Worm (Caenorhabditis elegans): ENCODE data around the gene octr-1.

octr-1 gene

ce11 chrX:5599224-5599623, 11.8 kb downstream of the octr-1 start, which contains the start of gene sulp-2:
Gene sulp-2, minus strand, starts transcription at chrX:5599330.
- TF ChIP-seq hmbx-1 (tag; optimal IDR thresholded peaks at IDR 0.05) = no peak

ce11 chrX:5592517-5593183, 18.4 kb downstream of the octr-1 start, which contains the start of gene unc-97:
Gene unc-97, plus strand, starts transcription at chrX:5593133.
- no peak for TF ChIP-seq hmg-4 (GFP tag; optimal IDR thresholded peaks at IDR 0.05)
- TF ChIP-seq ceh-13 (GFP tag; optimal IDR thresholded peaks at IDR 0.05) = no peak
- TF ChIP-seq scrt-1 (GFP tag; IDR thresholded peaks at IDR 0.05) = no peak
- TF ChIP-seq B0310.2 (tag; optimal IDR thresholded peaks at IDR 0.05) = no peak
- no peak for TF ChIP-seq sea-1 (GFP tag; conservative IDR thresholded peaks at IDR 0.05)
- TF ChIP-seq ets-7 (tag; optimal IDR thresholded peaks at IDR 0.05) = no peak
- no peak for TF ChIP-seq F13C5.2 (tag; optimal IDR thresholded peaks at IDR 0.05)
- no peak for TF ChIP-seq flt-1 (GFP tag; IDR thresholded peaks at IDR 0.05)
- no peak for TF ChIP-seq ceh-36 (tag; optimal IDR thresholded peaks at IDR 0.05)
- no peak for TF ChIP-seq tbx-37 (GFP tag; conservative IDR thresholded peaks at IDR 0.05)
- TF ChIP-seq aly-1 (tag; optimal IDR thresholded peaks at IDR 0.05) = no peak
- TF ChIP-seq hmbx-1 (tag; optimal IDR thresholded peaks at IDR 0.05) = no peak
- no peak for TF ChIP-seq hnd-1 (tag; optimal IDR thresholded peaks at IDR 0.05)
- TF ChIP-seq tbx-11 (GFP tag; IDR thresholded peaks at IDR 0.05) = no peak
- no peak for TF ChIP-seq tra-4 (tag; optimal IDR thresholded peaks at IDR 0.05)
- TF ChIP-seq ama-1 (optimal IDR thresholded peaks at IDR 0.05) = no peak
- TF ChIP-seq pes-1 (GFP tag; IDR thresholded peaks at IDR 0.05) = no peak

ce11 chrX:5591830-5592229, 19.2 kb downstream of the octr-1 start:
- no peak for TF ChIP-seq ets-7 (tag; optimal IDR thresholded peaks at IDR 0.05)
- peak; percentile 83 for TF ChIP-seq hmg-4 (GFP tag; optimal IDR thresholded peaks at IDR 0.05)
- TF ChIP-seq flt-1 (GFP tag; IDR thresholded peaks at IDR 0.05) = 0 out of 2 replicates have a peak, but pooled peaks have one; percentile 14
- TF ChIP-seq F13C5.2 (tag; optimal IDR thresholded peaks at IDR 0.05) = peak; percentile 60
- TF ChIP-seq sea-1 (GFP tag; conservative IDR thresholded peaks at IDR 0.05) = 0 out of 2 replicates have a peak, but pooled peaks have one; percentile 36
- TF ChIP-seq ceh-36 (tag; optimal IDR thresholded peaks at IDR 0.05) = no peak
- TF ChIP-seq hmbx-1 (tag; optimal IDR thresholded peaks at IDR 0.05) = no peak
- no peak for TF ChIP-seq tbx-11 (GFP tag; IDR thresholded peaks at IDR 0.05)
- TF ChIP-seq tbx-37 (GFP tag; conservative IDR thresholded peaks at IDR 0.05) = no peak
- TF ChIP-seq tra-4 (tag; optimal IDR thresholded peaks at IDR 0.05) = no peak
- no peak for TF ChIP-seq ceh-13 (GFP tag; optimal IDR thresholded peaks at IDR 0.05)
- peak; percentile 10 for TF ChIP-seq aly-1 (tag; optimal IDR thresholded peaks at IDR 0.05)
- no peak for TF ChIP-seq ama-1 (optimal IDR thresholded peaks at IDR 0.05)
- TF ChIP-seq B0310.2 (tag; optimal IDR thresholded peaks at IDR 0.05) = no peak
- no peak for TF ChIP-seq pes-1 (GFP tag; IDR thresholded peaks at IDR 0.05)

ce11 chrX:5579714-5580265, 31.3 kb downstream of the octr-1 start:
- no peak for TF ChIP-seq tbx-11 (GFP tag; IDR thresholded peaks at IDR 0.05)
- TF ChIP-seq flt-1 (GFP tag; IDR thresholded peaks at IDR 0.05) = no peak
- TF ChIP-seq aly-1 (tag; optimal IDR thresholded peaks at IDR 0.05) = no peak
- TF ChIP-seq hnd-1 (tag; optimal IDR thresholded peaks at IDR 0.05) = no peak
- no peak for TF ChIP-seq sea-1 (GFP tag; conservative IDR thresholded peaks at IDR 0.05)

ce11 chrX:5572638-5573037, 38.4 kb downstream of the octr-1 start:
- TF ChIP-seq B0310.2 (tag; optimal IDR thresholded peaks at IDR 0.05) (no peak), flt-1 (GFP tag; IDR thresholded peaks at IDR 0.05) (no peak), tra-4 (tag; optimal IDR thresholded peaks at IDR 0.05) (no peak), sea-1 (GFP tag; conservative IDR thresholded peaks at IDR 0.05) (no peak), ama-1 (optimal IDR thresholded peaks at IDR 0.05) (no peak), hmbx-1 (tag; optimal IDR thresholded peaks at IDR 0.05) (no peak), tbx-37 (GFP tag; conservative IDR thresholded peaks at IDR 0.05) (no peak), aly-1 (tag; optimal IDR thresholded peaks at IDR 0.05) (no peak), hmg-4 (GFP tag; optimal IDR thresholded peaks at IDR 0.05) (no peak), hnd-1 (tag; optimal IDR thresholded peaks at IDR 0.05) (no peak), ets-7 (tag; optimal IDR thresholded peaks at IDR 0.05) (no peak), F13C5.2 (tag; optimal IDR thresholded peaks at IDR 0.05) (no peak), scrt-1 (GFP tag; IDR thresholded peaks at IDR 0.05) (no peak), ceh-36 (tag; optimal IDR thresholded peaks at IDR 0.05) (no peak), pes-1 (GFP tag; IDR thresholded peaks at IDR 0.05) (no peak), ceh-13 (GFP tag; optimal IDR thresholded peaks at IDR 0.05) (no peak), tbx-11 (GFP tag; IDR thresholded peaks at IDR 0.05) (no peak)

ce11 chrX:5567454-5567853, 43.6 kb downstream of the octr-1 start, which contains the start of gene mec-2:
Gene mec-2, plus strand, starts transcription at chrX:5567754.
- no peak for TF ChIP-seq scrt-1 (GFP tag; IDR thresholded peaks at IDR 0.05)
- no peak for TF ChIP-seq hmg-4 (GFP tag; optimal IDR thresholded peaks at IDR 0.05)
- TF ChIP-seq ets-7 (tag; optimal IDR thresholded peaks at IDR 0.05) = no peak
- no peak for TF ChIP-seq tbx-37 (GFP tag; conservative IDR thresholded peaks at IDR 0.05)
- TF ChIP-seq sea-1 (GFP tag; conservative IDR thresholded peaks at IDR 0.05) = no peak
- no peak for TF ChIP-seq aly-1 (tag; optimal IDR thresholded peaks at IDR 0.05)
- TF ChIP-seq pes-1 (GFP tag; IDR thresholded peaks at IDR 0.05) = no peak
- TF ChIP-seq F13C5.2 (tag; optimal IDR thresholded peaks at IDR 0.05) = no peak
- TF ChIP-seq tra-4 (tag; optimal IDR thresholded peaks at IDR 0.05) = no peak
- TF ChIP-seq B0310.2 (tag; optimal IDR thresholded peaks at IDR 0.05) = no peak
- TF ChIP-seq hnd-1 (tag; optimal IDR thresholded peaks at IDR 0.05) = no peak
- TF ChIP-seq ceh-13 (GFP tag; optimal IDR thresholded peaks at IDR 0.05) = no peak
- TF ChIP-seq flt-1 (GFP tag; IDR thresholded peaks at IDR 0.05) = no peak
- no peak for TF ChIP-seq hmbx-1 (tag; optimal IDR thresholded peaks at IDR 0.05)
- no peak for TF ChIP-seq ceh-36 (tag; optimal IDR thresholded peaks at IDR 0.05)
- TF ChIP-seq ama-1 (optimal IDR thresholded peaks at IDR 0.05) = no peak
- no peak for TF ChIP-seq tbx-11 (GFP tag; IDR thresholded peaks at IDR 0.05)

- no peak for TF ChIP-seq F13C5.2 (tag; optimal IDR thresholded peaks at IDR 0.05)
- no peak for TF ChIP-seq ama-1 (optimal IDR thresholded peaks at IDR 0.05)
- TF ChIP-seq tra-4 (tag; optimal IDR thresholded peaks at IDR 0.05) = no peak
- no peak for TF ChIP-seq hmg-4 (GFP tag; optimal IDR thresholded peaks at IDR 0.05)
- TF ChIP-seq sea-1 (GFP tag; conservative IDR thresholded peaks at IDR 0.05) = no peak
- no peak for TF ChIP-seq hmbx-1 (tag; optimal IDR thresholded peaks at IDR 0.05)
- no peak for TF ChIP-seq ceh-36 (tag; optimal IDR thresholded peaks at IDR 0.05)
- TF ChIP-seq flt-1 (GFP tag; IDR thresholded peaks at IDR 0.05) = no peak
- TF ChIP-seq pes-1 (GFP tag; IDR thresholded peaks at IDR 0.05) = no peak
- no peak for TF ChIP-seq tbx-37 (GFP tag; conservative IDR thresholded peaks at IDR 0.05)
- TF ChIP-seq B0310.2 (tag; optimal IDR thresholded peaks at IDR 0.05) = no peak
- TF ChIP-seq tbx-11 (GFP tag; IDR thresholded peaks at IDR 0.05) = no peak
- no peak for TF ChIP-seq aly-1 (tag; optimal IDR thresholded peaks at IDR 0.05)
Measured at ce11 chrX:5565478-5565877, 45.6 kb downstream of the octr-1 start.
